Worm (Caenorhabditis elegans) whole organism, late embryonic: ENCODE measurements around the gene F16B4.4.

ENCODE experiments used
- F13H6.1 ChIP-seq: sonication (generic microtip); optimal IDR thresholded peaks from 2 replicates; lab custom pipeline; 2016; ENCODE audit warnings: missing genetic modification characterization, missing compliant biosample characterization
- ama-1 ChIP-seq: fragments of 150-350 bp; optimal IDR thresholded peaks from 2 replicates; lab custom pipeline; 2014
- ceh-48 ChIP-seq: sonication (generic microtip); optimal IDR thresholded peaks from 2 replicates; lab custom pipeline; 2016; ENCODE audit warnings: missing genetic modification characterization, inconsistent platforms, missing compliant biosample characterization
- ets-4 ChIP-seq: sonication (generic microtip); optimal IDR thresholded peaks from 2 replicates; lab custom pipeline; 2016; ENCODE audit warnings: missing genetic modification characterization, missing compliant biosample characterization
- hlh-13 ChIP-seq: fragments of 200-800 bp; sonication (Bioruptor generic); optimal IDR thresholded peaks from 2 replicates; lab custom pipeline; 2018; ENCODE audit warnings: mild to moderate bottlenecking, missing genetic modification characterization, missing compliant biosample characterization
- hlh-30 ChIP-seq: sonication (generic microtip); optimal IDR thresholded peaks from 2 replicates; lab custom pipeline; 2017; ENCODE audit warnings: antibody characterized with exemption, missing genetic modification characterization, missing compliant biosample characterization; ENCODE audit not compliant: insufficient read depth
- odd-2 ChIP-seq: sonication (generic microtip); optimal IDR thresholded peaks from 2 replicates; lab custom pipeline; 2017; ENCODE audit warnings: antibody characterized with exemption, mild to moderate bottlenecking, missing genetic modification characterization, missing compliant biosample characterization
- pha-4 ChIP-seq: fragments of 150-350 bp; optimal IDR thresholded peaks from 2 replicates; lab custom pipeline; 2018; ENCODE audit warnings: missing biosample characterization, missing genetic modification reagents, missing genetic modification characterization
- rnt-1 ChIP-seq: sonication (generic microtip); optimal IDR thresholded peaks from 2 replicates; lab custom pipeline; 2016; ENCODE audit warnings: missing genetic modification characterization, missing compliant biosample characterization
- sox-2 ChIP-seq: fragments of 200-800 bp; sonication (Bioruptor generic); IDR thresholded peaks from 2 replicates; pipeline ENCODE4 v1.3.6; 2022; ENCODE audit warnings: missing genetic modification reagents, missing genetic modification characterization, missing compliant biosample characterization
- sox-4 ChIP-seq: sonication (generic microtip); optimal IDR thresholded peaks from 2 replicates; lab custom pipeline; 2017; ENCODE audit warnings: mild to moderate bottlenecking, missing genetic modification characterization, inconsistent platforms, missing compliant biosample characterization
- tbx-2 ChIP-seq: sonication (generic microtip); optimal IDR thresholded peaks from 2 replicates; lab custom pipeline; 2016; ENCODE audit warnings: missing genetic modification characterization, missing compliant biosample characterization
- unc-42 ChIP-seq: sonication (generic microtip); optimal IDR thresholded peaks from 2 replicates; lab custom pipeline; 2016; ENCODE audit warnings: missing genotype, missing genetic modification characterization, missing compliant biosample characterization

- TF ChIP-seq pha-4, result no peak
- no peak for TF ChIP-seq hlh-13 (GFP tag; lab: Kevin White, UChicago)
- TF ChIP-seq ceh-48 (tag; lab: Kevin White, UChicago), result no peak
- no peak for TF ChIP-seq F13H6.1 (tag; lab: Kevin White, UChicago)
- no peak for TF ChIP-seq ama-1 (lab: Kevin White, UChicago)
- no peak for TF ChIP-seq odd-2 (tag; lab: Kevin White, UChicago)
- no peak for TF ChIP-seq rnt-1 (tag; lab: Kevin White, UChicago)
- TF ChIP-seq tbx-2, result no peak
- no peak for TF ChIP-seq unc-42 (tag; lab: Kevin White, UChicago)
- no peak for TF ChIP-seq hlh-30 (tag; lab: Kevin White, UChicago)
- TF ChIP-seq sox-2, result no peak
- no peak for TF ChIP-seq sox-4
- TF ChIP-seq ets-4, result no peak
Observed at ce11 chrV:1629329-1629728, 35.5 kb downstream of the F16B4.4 start, which contains the start of gene nhr-238.
